Fruit fly (Drosophila melanogaster) S2 (cell line): ENCODE results near the gene RpL10Ab.

Experiments used
- CG8478 ChIP-seq: fragments of >200 bp; optimal IDR thresholded peaks from 2 replicates; lab custom pipeline; 2018
- CTCF ChIP-seq, 2 experiments: fragments of >200 bp; optimal IDR thresholded peaks; 2 replicates each; lab custom pipeline; 2018

DNA sequence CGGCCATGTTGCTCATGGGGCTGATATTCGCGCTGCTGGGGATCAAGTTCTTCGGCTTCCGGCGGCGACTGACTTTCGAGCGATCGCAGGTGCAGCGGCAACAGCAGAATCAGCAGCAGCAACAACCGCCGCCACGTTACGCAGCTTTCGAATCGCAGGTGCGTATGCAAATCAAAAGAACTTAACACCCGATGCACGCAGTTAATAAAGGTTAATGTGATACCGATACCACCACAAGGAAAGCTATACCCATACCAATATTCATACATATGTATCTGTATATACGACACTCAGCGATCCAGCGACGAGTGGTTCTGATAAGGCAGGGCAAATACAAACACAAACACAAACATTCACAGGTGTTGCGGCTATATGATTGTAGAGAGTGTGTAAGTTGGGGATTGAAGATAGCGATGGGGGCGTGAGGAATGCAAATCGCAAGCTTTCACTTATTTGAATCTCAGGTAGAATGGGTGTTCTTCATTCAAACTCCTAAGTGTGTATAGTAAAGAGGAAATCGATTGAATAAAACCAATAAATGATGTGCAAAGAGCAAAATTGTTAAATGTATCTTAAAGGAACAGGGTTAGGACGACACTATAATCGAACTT, 45.2 kb upstream of the RpL10Ab start:
- TF ChIP-seq CG8478 (lab: Kevin White, UChicago) (no peak), CTCF (optimal IDR thresholded peaks at IDR 0.05; lab: Kevin White, UChicago) (no peak)
